Worm (Caenorhabditis elegans): ENCODE measurements around the gene tomm-40.

DNA sequence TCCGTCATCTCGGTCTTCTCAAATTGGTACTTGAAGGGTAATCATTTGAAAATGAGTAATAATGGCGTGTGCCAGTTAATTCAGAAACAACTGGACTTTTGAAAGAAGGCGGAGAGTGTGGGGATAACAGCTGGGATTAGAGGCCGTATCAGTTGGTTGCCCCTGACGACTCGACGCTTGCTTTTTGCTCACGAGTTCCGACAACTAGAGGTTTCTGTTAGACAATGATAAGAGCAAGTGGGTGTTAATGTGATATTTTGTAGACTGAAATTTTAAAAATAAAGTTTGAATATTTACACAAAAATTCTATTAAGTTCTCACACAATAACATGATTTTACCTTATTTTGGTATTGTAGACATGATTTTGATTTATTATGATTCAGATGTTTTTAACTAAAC lies 31.7 kb upstream of the tomm-40 start, which contains the start of gene F44G4.7:
- TF ChIP-seq egl-27 (tag; optimal IDR thresholded peaks at IDR 0.05) (no peak), skn-1 (tag; optimal IDR thresholded peaks at IDR 0.05) (no peak), aly-2 (tag; optimal IDR thresholded peaks at IDR 0.05) (no peak), nhr-237 (tag; optimal IDR thresholded peaks at IDR 0.05) (no peak), R02D3.7 (tag; optimal IDR thresholded peaks at IDR 0.05) (no peak), nhr-25 (tag; optimal IDR thresholded peaks at IDR 0.05) (no peak), hmg-11 (tag; optimal IDR thresholded peaks at IDR 0.05) (no peak), nhr-76 (tag; optimal IDR thresholded peaks at IDR 0.05) (no peak), lin-39 (tag; optimal IDR thresholded peaks at IDR 0.05) (no peak)

Measured in whole organism, L3 larva.